Worm (Caenorhabditis elegans): Measurements from ENCODE around the gene fut-8.

DNA sequence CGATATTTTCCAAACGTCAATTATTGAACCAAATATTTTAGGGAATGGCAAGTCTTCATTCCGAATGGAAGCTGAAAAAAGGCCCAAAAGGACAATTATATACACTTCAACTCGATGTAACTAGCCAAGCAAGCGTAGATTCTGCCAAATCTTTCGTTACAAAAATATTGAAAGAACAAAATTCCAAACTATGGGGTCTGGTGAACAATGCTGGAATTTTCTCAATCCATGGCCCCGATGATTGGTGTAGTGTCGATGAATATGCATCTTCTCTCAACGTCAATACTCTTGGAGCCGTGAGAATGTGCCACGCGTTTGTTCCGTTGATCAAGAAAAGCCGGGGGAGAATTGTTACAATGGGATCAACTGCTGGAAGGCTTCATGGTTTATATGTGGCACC lies 6.0 kb downstream of the fut-8 start:
- TF ChIP-seq hlh-30 (tag; optimal IDR thresholded peaks at IDR 0.05; ENCODE audit: insufficient read depth) (no peak), elt-4 (tag; optimal IDR thresholded peaks at IDR 0.05) (no peak), T23F11.4 (GFP tag; optimal IDR thresholded peaks at IDR 0.05) (no peak), C08G9.2 (tag; optimal IDR thresholded peaks at IDR 0.05) (no peak)
